Fruit fly (Drosophila melanogaster) whole organism, prepupa: Measurements from ENCODE around the gene CLIP-190.

Experiments
- Blimp-1 ChIP-seq: fragments of 200-800 bp; sonication (Bioruptor generic); optimal IDR thresholded peaks from 3 replicates; lab custom pipeline; 2017; ENCODE audit warnings: missing biosample characterization, missing genetic modification characterization, mild to moderate bottlenecking, moderate library complexity, missing genetic modification reagents
- CG10669 ChIP-seq: fragments of 200-800 bp; sonication (Bioruptor generic); optimal IDR thresholded peaks from 3 replicates; lab custom pipeline; 2018; ENCODE audit warnings: missing biosample characterization, mild to moderate bottlenecking, missing genetic modification characterization, moderate library complexity
- CG11294 ChIP-seq: fragments of 200-800 bp; sonication (Bioruptor generic); IDR thresholded peaks from 2 replicates; pipeline ENCODE4 v1.3.6; 2022; ENCODE audit warnings: missing biosample characterization, missing genetic modification characterization
- CG11762 ChIP-seq: fragments of 200-800 bp; sonication (Bioruptor generic); optimal IDR thresholded peaks from 3 replicates; lab custom pipeline; 2016; ENCODE audit warnings: missing biosample characterization, missing genetic modification characterization; ENCODE audit not compliant: insufficient read depth
- CG11902 ChIP-seq: fragments of 200-800 bp; sonication (Bioruptor generic); optimal IDR thresholded peaks from 3 replicates; lab custom pipeline; 2016; ENCODE audit warnings: missing biosample characterization, missing genetic modification characterization
- CG15336 ChIP-seq: fragments of 200-800 bp; sonication (Bioruptor generic); IDR thresholded peaks from 2 replicates; pipeline ENCODE4 v1.3.6; 2022; ENCODE audit warnings: missing biosample characterization, missing genetic modification characterization
- CG1621 ChIP-seq: fragments of 200-800 bp; sonication (Bioruptor generic); optimal IDR thresholded peaks from 3 replicates; lab custom pipeline; 2018; ENCODE audit warnings: missing biosample characterization, mild to moderate bottlenecking, missing genetic modification characterization
- CG3032 ChIP-seq: fragments of 200-800 bp; optimal IDR thresholded peaks from 2 replicates; lab custom pipeline; 2019; ENCODE audit warnings: missing biosample characterization, mild to moderate bottlenecking, missing genetic modification characterization, moderate library complexity
- CG31627 ChIP-seq: fragments of 200-800 bp; sonication (Bioruptor generic); optimal IDR thresholded peaks from 3 replicates; lab custom pipeline; 2016; ENCODE audit warnings: missing biosample characterization, missing genetic modification characterization
- CG32006 ChIP-seq: fragments of 200-800 bp; sonication (Bioruptor generic); optimal IDR thresholded peaks from 3 replicates; lab custom pipeline; 2017; ENCODE audit warnings: missing biosample characterization, mild to moderate bottlenecking, missing genetic modification characterization
- CG34406 ChIP-seq: fragments of 200-800 bp; sonication (Bioruptor generic); optimal IDR thresholded peaks from 3 replicates; lab custom pipeline; 2016; ENCODE audit warnings: missing biosample characterization, missing genetic modification characterization
- CG3919 ChIP-seq: fragments of 200-800 bp; sonication (Bioruptor generic); optimal IDR thresholded peaks from 3 replicates; lab custom pipeline; 2016; ENCODE audit warnings: missing biosample characterization, missing genetic modification characterization
- CG4318 ChIP-seq: fragments of 200-800 bp; sonication (Bioruptor generic); optimal IDR thresholded peaks from 3 replicates; lab custom pipeline; 2017; ENCODE audit warnings: missing biosample characterization, mild to moderate bottlenecking, missing genetic modification characterization
- CG6163 ChIP-seq: fragments of 200-800 bp; sonication (Bioruptor generic); IDR thresholded peaks from 3 replicates; pipeline ENCODE4 v1.3.6; 2022; ENCODE audit warnings: missing biosample characterization, missing genetic modification characterization
- CG6792 ChIP-seq: fragments of 200-800 bp; sonication (Bioruptor generic); optimal IDR thresholded peaks from 3 replicates; lab custom pipeline; 2016; ENCODE audit warnings: missing biosample characterization, missing genetic modification characterization
- CG7368 ChIP-seq: fragments of 200-800 bp; sonication (Bioruptor generic); optimal IDR thresholded peaks from 3 replicates; lab custom pipeline; 2016; ENCODE audit warnings: missing biosample characterization, missing genetic modification characterization
- CG8119 ChIP-seq: fragments of 200-800 bp; sonication (Bioruptor generic); IDR thresholded peaks from 3 replicates; pipeline ENCODE4 v1.3.6; 2022; ENCODE audit warnings: missing biosample characterization, missing genetic modification characterization
- CG8319 ChIP-seq: fragments of 200-800 bp; sonication (Bioruptor generic); optimal IDR thresholded peaks from 3 replicates; lab custom pipeline; 2016; ENCODE audit warnings: missing biosample characterization, missing genetic modification characterization
- CG8632 ChIP-seq: fragments of 200-800 bp; sonication (Bioruptor generic); optimal IDR thresholded peaks from 3 replicates; lab custom pipeline; 2016; ENCODE audit warnings: missing biosample characterization, missing genetic modification characterization
- CG9139 ChIP-seq: fragments of 200-800 bp; sonication (Bioruptor generic); optimal IDR thresholded peaks from 3 replicates; lab custom pipeline; 2017; ENCODE audit warnings: missing biosample characterization, mild to moderate bottlenecking, missing genetic modification characterization
- Eip75B ChIP-seq: fragments of 200-800 bp; sonication (Bioruptor generic); optimal IDR thresholded peaks from 3 replicates; lab custom pipeline; 2016; ENCODE audit warnings: missing biosample characterization, missing genetic modification characterization
- Eip78C ChIP-seq: fragments of 200-800 bp; sonication (Bioruptor generic); peaks from one replicate; lab custom pipeline; 2016; ENCODE audit warnings: missing biosample characterization, missing genetic modification characterization
- Eip93F ChIP-seq: fragments of 200-800 bp; sonication (Bioruptor generic); optimal IDR thresholded peaks from 2 replicates; lab custom pipeline; 2016; ENCODE audit warnings: missing biosample characterization, mild to moderate bottlenecking, missing genetic modification characterization
- Ets96B ChIP-seq: fragments of 200-800 bp; optimal IDR thresholded peaks from 2 replicates; lab custom pipeline; 2019; ENCODE audit warnings: missing biosample characterization, mild to moderate bottlenecking, missing genetic modification characterization, moderate library complexity
- Gug ChIP-seq: fragments of 200-800 bp; sonication (Bioruptor generic); IDR thresholded peaks from 2 replicates; pipeline ENCODE4 v1.3.6; 2022; ENCODE audit warnings: missing biosample characterization, missing genetic modification characterization
- Hr38 ChIP-seq: sonication (Bioruptor generic); optimal IDR thresholded peaks from 2 replicates; lab custom pipeline; 2016; ENCODE audit warnings: missing biosample characterization, missing genetic modification characterization
- Hr39 ChIP-seq: fragments of 200-800 bp; sonication (Bioruptor generic); optimal IDR thresholded peaks from 2 replicates; lab custom pipeline; 2016; ENCODE audit warnings: missing biosample characterization, missing genetic modification characterization
- Met ChIP-seq: fragments of 200-800 bp; sonication (Bioruptor generic); optimal IDR thresholded peaks from 3 replicates; lab custom pipeline; 2016; ENCODE audit warnings: missing biosample characterization, missing genetic modification characterization
- OdsH ChIP-seq: fragments of 200-800 bp; sonication (Bioruptor generic); optimal IDR thresholded peaks from 3 replicates; lab custom pipeline; 2016; ENCODE audit warnings: missing biosample characterization, missing genetic modification characterization
- Smox ChIP-seq: fragments of 200-800 bp; sonication (Bioruptor generic); optimal IDR thresholded peaks from 3 replicates; lab custom pipeline; 2016; ENCODE audit warnings: missing biosample characterization, missing genetic modification characterization
- Sox102F ChIP-seq: fragments of 200-800 bp; sonication (Bioruptor generic); optimal IDR thresholded peaks from 2 replicates; lab custom pipeline; 2016; ENCODE audit warnings: missing biosample characterization, mild to moderate bottlenecking, missing genetic modification characterization
- Sox14 ChIP-seq: fragments of 200-800 bp; sonication (Bioruptor generic); optimal IDR thresholded peaks from 3 replicates; lab custom pipeline; 2016; ENCODE audit warnings: missing biosample characterization, missing genetic modification characterization
- Sox15 ChIP-seq: fragments of 200-800 bp; sonication (Bioruptor generic); optimal IDR thresholded peaks from 3 replicates; lab custom pipeline; 2016; ENCODE audit warnings: missing biosample characterization, missing genetic modification characterization
- achi ChIP-seq: fragments of 200-800 bp; sonication (Bioruptor generic); optimal IDR thresholded peaks from 3 replicates; lab custom pipeline; 2016; ENCODE audit warnings: missing biosample characterization, missing genetic modification characterization
- acj6 ChIP-seq: fragments of 200-800 bp; sonication (Bioruptor generic); optimal IDR thresholded peaks from 3 replicates; lab custom pipeline; 2016; ENCODE audit warnings: missing biosample characterization, missing genetic modification characterization
- cyc ChIP-seq: fragments of 200-800 bp; sonication (Bioruptor generic); optimal IDR thresholded peaks from 3 replicates; lab custom pipeline; 2016; ENCODE audit warnings: missing biosample characterization, missing genetic modification characterization
- dac ChIP-seq: fragments of 200-800 bp; sonication (Bioruptor generic); optimal IDR thresholded peaks from 2 replicates; lab custom pipeline; 2017; ENCODE audit warnings: missing biosample characterization, mild to moderate bottlenecking, missing genetic modification characterization
- dsx ChIP-seq: fragments of 200-800 bp; optimal IDR thresholded peaks from 3 replicates; lab custom pipeline; 2019; ENCODE audit warnings: missing biosample characterization, mild to moderate bottlenecking, missing genetic modification characterization, moderate library complexity; ENCODE audit not compliant: poor library complexity, severe bottlenecking
- eg ChIP-seq: fragments of 200-800 bp; sonication (Bioruptor generic); IDR thresholded peaks from 3 replicates; pipeline ENCODE4 v1.3.6; 2022; ENCODE audit warnings: missing biosample characterization, missing genetic modification characterization
- esn ChIP-seq: fragments of 200-800 bp; sonication (Bioruptor generic); optimal IDR thresholded peaks from 2 replicates; lab custom pipeline; 2016; ENCODE audit warnings: missing biosample characterization, mild to moderate bottlenecking, missing genetic modification characterization, moderate library complexity
- fd59A ChIP-seq: fragments of 200-800 bp; sonication (Bioruptor generic); optimal IDR thresholded peaks from 2 replicates; lab custom pipeline; 2017; ENCODE audit warnings: missing biosample characterization, mild to moderate bottlenecking, missing genetic modification characterization, missing genetic modification reagents
- fd85E ChIP-seq: fragments of 200-800 bp; sonication (Bioruptor generic); optimal IDR thresholded peaks from 3 replicates; lab custom pipeline; 2016; ENCODE audit warnings: missing biosample characterization, missing genetic modification characterization
- fkh ChIP-seq: fragments of 200-800 bp; sonication (Bioruptor generic); optimal IDR thresholded peaks from 3 replicates; lab custom pipeline; 2017; ENCODE audit warnings: missing biosample characterization, mild to moderate bottlenecking, missing genetic modification characterization, moderate library complexity
- lz ChIP-seq: fragments of 200-800 bp; sonication (Bioruptor generic); optimal IDR thresholded peaks from 3 replicates; lab custom pipeline; 2016; ENCODE audit warnings: missing biosample characterization, missing genetic modification characterization
- net ChIP-seq: fragments of 200-800 bp; sonication (Bioruptor generic); optimal IDR thresholded peaks from 3 replicates; lab custom pipeline; 2016; ENCODE audit warnings: missing biosample characterization, missing genetic modification characterization
- pdm3 ChIP-seq: fragments of 200-800 bp; sonication (Bioruptor generic); optimal IDR thresholded peaks from 3 replicates; lab custom pipeline; 2016; ENCODE audit warnings: missing biosample characterization, missing genetic modification characterization
- salr ChIP-seq, 2 experiments: fragments of 200-800 bp; sonication (Bioruptor generic); optimal IDR thresholded peaks; 3 replicates each; lab custom pipeline; 2016 to 2018; ENCODE audit warnings: missing biosample characterization in 2 of 2, missing genetic modification characterization in 2 of 2, mild to moderate bottlenecking in 1 of 2
- topi ChIP-seq: fragments of 200-800 bp; sonication (Bioruptor generic); optimal IDR thresholded peaks from 3 replicates; lab custom pipeline; 2016; ENCODE audit warnings: missing biosample characterization, missing genetic modification characterization
- vri ChIP-seq: fragments of 200-800 bp; sonication (Bioruptor generic); optimal IDR thresholded peaks from 3 replicates; lab custom pipeline; 2016; ENCODE audit warnings: missing biosample characterization, mild to moderate bottlenecking, missing genetic modification characterization

The CLIP-190 gene

DNA sequence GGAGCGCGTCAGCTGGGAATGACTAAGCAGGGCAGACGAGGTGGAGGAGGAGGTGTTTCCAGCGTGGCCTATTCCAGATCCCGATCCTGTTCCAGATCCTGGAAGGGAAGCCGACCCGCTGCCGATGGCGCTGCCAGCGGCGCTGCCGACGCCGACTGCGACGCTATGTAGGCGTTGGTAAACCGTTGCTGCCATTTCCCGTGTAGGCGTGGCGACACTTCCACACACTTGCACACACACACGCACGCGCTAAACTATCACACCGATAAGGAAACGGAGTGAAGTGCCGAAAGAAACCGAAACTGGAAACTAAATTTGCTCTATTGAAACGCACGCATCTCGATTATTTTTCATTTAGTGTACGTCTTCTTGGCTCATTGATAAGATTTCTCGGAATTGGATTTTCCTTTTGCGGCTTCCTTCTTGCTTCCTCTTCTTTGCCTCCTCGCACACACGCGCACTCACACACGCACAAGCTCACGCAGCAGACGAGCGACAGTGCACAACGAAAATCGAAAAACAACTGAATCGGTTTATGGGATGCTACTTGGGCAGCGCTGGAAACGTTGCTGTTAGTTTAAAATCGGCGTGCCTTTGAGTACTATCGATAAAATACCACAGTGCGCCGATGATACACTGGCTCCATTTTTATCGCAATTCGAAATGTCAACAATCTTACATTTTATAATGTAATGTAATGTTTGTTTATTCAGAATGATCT, 752 bp upstream of the CLIP-190 start, which contains the start of gene Lrch (continued):
- TF ChIP-seq Ets96B (tag; lab: Kevin White, UChicago) (no peak), Gug (GFP tag; lab: Robert Waterston, UW) (no peak), fd85E (no peak)

DNA sequence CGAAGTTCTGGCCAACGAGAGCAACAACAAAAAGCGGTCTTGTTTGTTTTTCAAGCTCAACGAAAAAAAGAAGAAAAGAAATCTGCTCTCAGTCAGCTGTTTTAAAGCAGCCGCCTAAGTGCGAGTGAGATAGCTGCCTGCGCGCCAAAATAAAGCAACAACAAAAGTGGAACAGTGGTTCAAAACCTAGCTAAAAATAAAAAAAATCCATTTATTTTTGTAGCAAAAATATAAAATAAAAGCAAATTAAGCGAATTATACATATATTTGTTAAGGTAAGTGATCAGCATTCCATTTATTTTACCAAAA, 675 bp downstream of the CLIP-190 start:
- TF ChIP-seq Sox102F (GFP tag; lab: Kevin White, UChicago) (peak; percentile 86), salr (GFP tag; optimal IDR thresholded peaks at IDR 0.05; lab: Kevin White, UChicago) (peak; percentile 90 to 97), CG34406 (GFP tag; lab: Kevin White, UChicago) (peak; percentile 90), Smox (GFP tag; lab: Kevin White, UChicago) (peak; percentile 66), fd85E (peak; percentile 36), net (peak; percentile 96), eg (GFP tag; lab: Robert Waterston, UW) (peak; percentile 94), CG11762 (GFP tag; lab: Kevin White, UChicago) (peak; percentile 85), CG4318 (peak; percentile 45), esn (peak; percentile 74), Hr39 (GFP tag; lab: Kevin White, UChicago) (peak; percentile 42), pdm3 (peak; percentile 87), Ets96B (tag; lab: Kevin White, UChicago) (peak; percentile 98), OdsH (GFP tag; lab: Kevin White, UChicago) (peak; percentile 82), CG32006 (GFP tag; lab: Kevin White, UChicago) (peak; percentile 82), CG15336 (GFP tag; lab: Robert Waterston, UW) (peak; percentile 90), Eip78C (GFP tag; lab: Kevin White, UChicago) (peak; percentile 93), Eip93F (GFP tag; lab: Kevin White, UChicago) (peak; percentile 76), lz (GFP tag; lab: Kevin White, UChicago) (peak; percentile 49), fd59A (GFP tag; lab: Kevin White, UChicago) (peak; percentile 91), CG3919 (GFP tag; lab: Kevin White, UChicago) (peak; percentile 84), vri (peak; percentile 75), Sox14 (GFP tag; lab: Kevin White, UChicago) (peak; percentile 81), CG1621 (peak; percentile 98), achi (peak; percentile 87), CG6163 (GFP tag; lab: Robert Waterston, UW) (peak; percentile 98), Gug (GFP tag; lab: Robert Waterston, UW) (peak; percentile 75), dsx (GFP tag; lab: Kevin White, UChicago) (peak; percentile 97), CG11294 (GFP tag; lab: Robert Waterston, UW) (no peak; the same call in 1 of the 2 replicates), Blimp-1 (GFP tag; lab: Kevin White, UChicago) (peak; percentile 74), CG10669 (GFP tag; lab: Kevin White, UChicago) (peak; percentile 98), Met (GFP tag; lab: Kevin White, UChicago) (peak; percentile 62), dac (GFP tag; lab: Kevin White, UChicago) (peak; percentile 85), CG8632 (peak; percentile 88), CG6792 (GFP tag; lab: Kevin White, UChicago) (peak; percentile 73), fkh (peak; percentile 81), CG11902 (no peak), topi (GFP tag; lab: Kevin White, UChicago) (peak; percentile 71), CG3032 (tag; lab: Kevin White, UChicago) (peak; percentile 96), CG8319 (GFP tag; lab: Kevin White, UChicago) (peak; percentile 72), Hr38 (GFP tag; lab: Kevin White, UChicago) (no peak), acj6 (GFP tag; lab: Kevin White, UChicago) (peak; percentile 72), CG31627 (GFP tag; lab: Kevin White, UChicago) (peak; percentile 31), Eip75B (GFP tag; lab: Kevin White, UChicago) (peak; percentile 85), Sox15 (no peak), CG7368 (GFP tag; lab: Kevin White, UChicago) (peak; percentile 83), CG8119 (GFP tag; lab: Robert Waterston, UW) (peak; percentile 89), cyc (peak; percentile 17), CG9139 (GFP tag; lab: Kevin White, UChicago) (peak; percentile 98)
